In the genomic region with DNA sequence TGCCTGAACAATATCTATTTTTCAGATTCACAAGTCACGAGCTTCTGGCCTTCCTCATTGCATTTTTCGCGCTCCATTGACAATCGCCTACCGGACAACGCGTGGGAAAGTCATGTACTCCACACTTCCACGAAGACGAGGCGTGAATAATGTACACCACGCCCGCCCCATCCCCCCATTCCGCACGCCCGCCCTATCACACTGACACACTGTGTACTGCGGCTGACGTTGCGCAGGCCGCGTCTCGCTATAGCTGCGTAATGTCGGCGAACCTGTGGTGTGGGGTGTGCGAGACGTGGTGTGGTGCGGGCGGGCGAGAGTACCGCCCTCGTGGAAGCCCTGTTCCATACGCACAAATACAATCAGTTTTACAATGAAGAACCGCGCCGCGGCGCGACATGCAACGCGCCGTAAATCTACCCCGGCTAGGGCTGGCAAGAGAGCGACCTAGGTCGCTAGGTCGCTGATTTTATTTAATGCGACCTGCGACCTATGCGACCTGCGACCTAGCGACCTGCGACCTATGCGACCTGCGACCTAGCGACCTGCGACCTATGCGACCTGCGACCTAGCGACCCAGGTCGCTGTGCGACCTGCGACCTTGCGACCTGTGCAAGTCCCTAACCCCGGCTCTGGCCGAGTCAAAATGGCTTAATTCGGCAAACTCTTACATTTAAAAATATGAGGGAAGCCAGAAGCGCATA, we compare ENCODE assay signal across 4 worm cellular contexts.
TF ChIP-seq lines count a peak whose summit lies in the region.

No protein-coding gene starts in this region.

TF ChIP-seq in whole organism, L4 larva, 104 proteins besides CTCF, POLR2A, EP300 and RAD21 (continues in another document):
- TF ChIP-seq nhr-11 (tag; optimal IDR thresholded peaks at IDR 0.05; lab: Kevin White, UChicago) = no peak
- no peak for TF ChIP-seq Y48G9A.11 (GFP tag; IDR thresholded peaks at IDR 0.05; lab: Robert Waterston, UW)
- peak; percentile 44; the same call in 1 of the 2 replicates for TF ChIP-seq pha-4 (GFP tag; IDR thresholded peaks at IDR 0.05; lab: Robert Waterston, UW)
- TF ChIP-seq pha-4 (tag; optimal IDR thresholded peaks at IDR 0.05; lab: Kevin White, UChicago) = no peak
- no peak for TF ChIP-seq nhr-41 (GFP tag; IDR thresholded peaks at IDR 0.05; lab: Robert Waterston, UW)
- peak; percentile 87 for TF ChIP-seq set-16 (GFP tag; IDR thresholded peaks at IDR 0.05; lab: Robert Waterston, UW)
- no peak for TF ChIP-seq nhr-10 (tag; optimal IDR thresholded peaks at IDR 0.05; lab: Kevin White, UChicago)
- TF ChIP-seq lsy-2 (tag; optimal IDR thresholded peaks at IDR 0.05; lab: Kevin White, UChicago) = no peak
- TF ChIP-seq rbr-2 (tag; optimal IDR thresholded peaks at IDR 0.05; lab: Kevin White, UChicago) = no peak
- no peak for TF ChIP-seq saeg-2 (GFP tag; IDR thresholded peaks at IDR 0.05; lab: Robert Waterston, UW)
- no peak for TF ChIP-seq nhr-42 (GFP tag; IDR thresholded peaks at IDR 0.05; lab: Robert Waterston, UW)
- no peak for TF ChIP-seq Y75B8A.6 (GFP tag; IDR thresholded peaks at IDR 0.05; lab: Robert Waterston, UW)
- TF ChIP-seq F26F4.8 (GFP tag; conservative IDR thresholded peaks at IDR 0.05; lab: Robert Waterston, UW) = no peak
- no peak for TF ChIP-seq ZK546.5 (tag; optimal IDR thresholded peaks at IDR 0.05; lab: Kevin White, UChicago)
- no peak for TF ChIP-seq zfp-2 (tag; optimal IDR thresholded peaks at IDR 0.05; lab: Kevin White, UChicago)
- TF ChIP-seq egl-27 (tag; optimal IDR thresholded peaks at IDR 0.05; lab: Kevin White, UChicago) = no peak
- no peak for TF ChIP-seq lin-15B (tag; optimal IDR thresholded peaks at IDR 0.05; lab: Kevin White, UChicago)
- TF ChIP-seq fkh-10 (GFP tag; optimal IDR thresholded peaks at IDR 0.05; lab: Kevin White, UChicago) = no peak
- TF ChIP-seq ces-1 (GFP tag; optimal IDR thresholded peaks at IDR 0.05; lab: Kevin White, UChicago) = no peak
- peak; percentile 70 for TF ChIP-seq aha-1 (tag; lab: Kevin White, UChicago)
- no peak for TF ChIP-seq dve-1 (tag; optimal IDR thresholded peaks at IDR 0.05; lab: Kevin White, UChicago; ENCODE audit: insufficient read depth)
- TF ChIP-seq hmg-1.1 (GFP tag; IDR thresholded peaks at IDR 0.05; lab: Robert Waterston, UW) = no peak

TF ChIP-seq in whole organism, midembryonic, 9 proteins besides CTCF, POLR2A, EP300 and RAD21:
- TF ChIP-seq tab-1 (GFP tag; IDR thresholded peaks at IDR 0.05; lab: Robert Waterston, UW) = 0 out of 2 replicates have a peak, but pooled peaks have one; percentile 21
- no peak for TF ChIP-seq ztf-23 (GFP tag; IDR thresholded peaks at IDR 0.05; lab: Robert Waterston, UW)
- TF ChIP-seq T22C8.4 (GFP tag; IDR thresholded peaks at IDR 0.05; lab: Robert Waterston, UW) = no peak
- no peak for TF ChIP-seq ref-1 (GFP tag; conservative IDR thresholded peaks at IDR 0.05; lab: Robert Waterston, UW)
- no peak for TF ChIP-seq ztf-29 (GFP tag; IDR thresholded peaks at IDR 0.05; lab: Robert Waterston, UW)
- no peak for TF ChIP-seq flt-1 (GFP tag; IDR thresholded peaks at IDR 0.05; lab: Robert Waterston, UW)

TF ChIP-seq in whole organism, mixed stage, embryonic, 35 proteins besides CTCF, POLR2A, EP300 and RAD21:
- peak; percentile 27 for TF ChIP-seq sptf-1 (tag; optimal IDR thresholded peaks at IDR 0.05; lab: Kevin White, UChicago)
- no peak for TF ChIP-seq lin-32 (GFP tag; optimal IDR thresholded peaks at IDR 0.05; lab: Kevin White, UChicago)

TF ChIP-seq in whole organism, young adult, 124 proteins besides CTCF, POLR2A, EP300 and RAD21:
- no peak for TF ChIP-seq ceh-58 (GFP tag; IDR thresholded peaks at IDR 0.05; lab: Robert Waterston, UW)
- TF ChIP-seq ceh-40 (GFP tag; IDR thresholded peaks at IDR 0.05; lab: Robert Waterston, UW) = no peak
- TF ChIP-seq zfh-2 (GFP tag; conservative IDR thresholded peaks at IDR 0.05; lab: Robert Waterston, UW) = peak; percentile 90
- no peak for TF ChIP-seq let-607 (tag; optimal IDR thresholded peaks at IDR 0.05; lab: Kevin White, UChicago)
- TF ChIP-seq sea-2 (GFP tag; IDR thresholded peaks at IDR 0.05; lab: Robert Waterston, UW) = no peak
- no peak for TF ChIP-seq F33H1.4 (GFP tag; IDR thresholded peaks at IDR 0.05; lab: Robert Waterston, UW)
- TF ChIP-seq egrh-3 (GFP tag; IDR thresholded peaks at IDR 0.05; lab: Robert Waterston, UW) = peak; percentile 93
- no peak for TF ChIP-seq F37B4.10 (GFP tag; IDR thresholded peaks at IDR 0.05; lab: Robert Waterston, UW)
- TF ChIP-seq attf-6 (GFP tag; IDR thresholded peaks at IDR 0.05; lab: Robert Waterston, UW) = no peak
- no peak for TF ChIP-seq ZK185.1 (tag; optimal IDR thresholded peaks at IDR 0.05; lab: Kevin White, UChicago; ENCODE audit: poor library complexity, severe bottlenecking)
- no peak for TF ChIP-seq Y95B8A.8 (GFP tag; IDR thresholded peaks at IDR 0.05; lab: Robert Waterston, UW)
- no peak for TF ChIP-seq dpl-1 (GFP tag; optimal IDR thresholded peaks at IDR 0.05; lab: Kevin White, UChicago)
- TF ChIP-seq ccch-3 (GFP tag; optimal IDR thresholded peaks at IDR 0.05; lab: Kevin White, UChicago) = no peak
- TF ChIP-seq let-526 (GFP tag; IDR thresholded peaks at IDR 0.05; lab: Robert Waterston, UW) = no peak
- TF ChIP-seq hsf-1 (GFP tag; IDR thresholded peaks at IDR 0.05; lab: Robert Waterston, UW) = no peak
- no peak for TF ChIP-seq hmg-1.2 (GFP tag; IDR thresholded peaks at IDR 0.05; lab: Robert Waterston, UW)
- TF ChIP-seq lsy-27 (tag; optimal IDR thresholded peaks at IDR 0.05; lab: Kevin White, UChicago; ENCODE audit: borderline replicate concordance, insufficient read depth) = no peak
- TF ChIP-seq aptf-3 (GFP tag; IDR thresholded peaks at IDR 0.05; lab: Robert Waterston, UW) = no peak
- TF ChIP-seq mcd-1 (GFP tag; IDR thresholded peaks at IDR 0.05; lab: Robert Waterston, UW) = peak; percentile 23; the same call in 1 of the 2 replicates
- no peak for TF ChIP-seq xnd-1 (tag; optimal IDR thresholded peaks at IDR 0.05; lab: Kevin White, UChicago)
- TF ChIP-seq F23B12.7 (tag; optimal IDR thresholded peaks at IDR 0.05; lab: Kevin White, UChicago; ENCODE audit: insufficient read depth) = no peak
TF ChIP-seq in whole organism, young adult: peak in this region for 3.
